Worm (Caenorhabditis elegans): ENCODE measurements around the gene twk-26.

The twk-26 gene

DNA sequence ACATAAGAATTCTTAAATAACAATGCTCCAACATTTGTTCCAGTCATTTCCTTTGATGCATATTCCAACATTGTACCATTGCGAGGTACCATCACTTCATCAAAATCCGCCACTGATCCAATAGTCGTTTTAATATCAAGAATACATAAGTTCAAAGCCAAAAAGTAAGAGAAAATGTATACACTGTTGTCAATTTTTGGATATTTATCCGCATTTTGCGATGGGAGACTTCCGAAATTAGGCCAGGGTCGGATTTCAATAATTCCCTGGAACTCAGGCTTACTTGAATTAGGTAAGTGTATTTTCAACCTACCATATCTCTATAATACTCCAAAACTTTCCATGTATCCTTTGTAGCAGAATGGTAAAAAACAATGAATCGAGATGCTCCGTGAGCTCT, 20.4 kb downstream of the twk-26 start, which contains the start of gene M02F4.2:
Gene M02F4.2, minus strand, starts transcription at position 101 of the 400 bp plus-strand sequence.
- no peak for TF ChIP-seq cog-1 (tag; optimal IDR thresholded peaks at IDR 0.05)
- no peak for TF ChIP-seq klf-2 (GFP tag; conservative IDR thresholded peaks at IDR 0.05)
- TF ChIP-seq ztf-29 (GFP tag; IDR thresholded peaks at IDR 0.05): no peak
- no peak for TF ChIP-seq ref-1 (GFP tag; conservative IDR thresholded peaks at IDR 0.05)
- TF ChIP-seq med-1 (GFP tag; optimal IDR thresholded peaks at IDR 0.05; ENCODE audit: insufficient read depth): no peak
- no peak for TF ChIP-seq T22C8.4 (GFP tag; IDR thresholded peaks at IDR 0.05)
- no peak for TF ChIP-seq ztf-23 (GFP tag; IDR thresholded peaks at IDR 0.05)
- TF ChIP-seq tab-1 (GFP tag; IDR thresholded peaks at IDR 0.05): no peak
- no peak for TF ChIP-seq flt-1 (GFP tag; IDR thresholded peaks at IDR 0.05)

DNA sequence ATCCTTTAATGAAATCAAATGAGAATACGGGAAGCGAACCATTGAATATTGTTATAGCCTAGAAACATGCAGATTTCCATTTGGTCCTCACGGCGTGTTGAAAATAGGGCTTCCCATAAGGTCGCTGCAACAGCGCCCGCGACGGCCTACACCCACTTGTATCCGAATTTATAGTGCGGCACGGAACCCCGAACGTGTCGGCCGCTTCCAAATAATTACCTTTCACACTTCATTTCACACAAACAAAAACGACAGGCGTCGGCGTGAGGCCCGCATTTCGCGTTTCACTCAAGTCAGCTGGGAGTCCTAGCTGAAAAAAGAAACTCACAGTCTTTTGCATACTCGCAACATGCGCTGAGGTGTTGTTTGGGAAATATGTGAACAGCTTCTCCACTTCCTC, 21.1 kb downstream of the twk-26 start:
- TF ChIP-seq med-1 (GFP tag; optimal IDR thresholded peaks at IDR 0.05; ENCODE audit: insufficient read depth): no peak
- no peak for TF ChIP-seq flt-1 (GFP tag; IDR thresholded peaks at IDR 0.05)

DNA sequence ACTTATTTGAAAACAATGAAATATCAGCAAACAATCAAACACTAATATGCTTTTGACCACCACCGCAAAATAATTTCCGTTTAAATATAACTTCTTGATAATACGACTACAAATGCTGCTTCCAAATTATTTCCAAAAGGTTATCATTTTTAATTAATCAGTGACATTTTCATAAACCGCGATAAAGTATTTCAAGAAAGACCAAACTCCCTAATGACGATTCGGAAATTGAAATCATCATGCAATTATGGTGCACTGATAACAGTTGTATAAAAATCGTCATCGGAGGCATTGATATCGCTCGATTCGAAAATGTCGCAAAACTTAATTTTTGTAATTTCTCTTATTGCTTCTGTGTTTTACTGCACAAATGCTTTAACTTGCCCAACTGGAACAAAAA, 23.1 kb downstream of the twk-26 start, which contains the start of gene clec-265:
Gene clec-265, plus strand, starts transcription at position 300 of the 400 bp plus-strand sequence.
- no peak for TF ChIP-seq klf-2 (GFP tag; conservative IDR thresholded peaks at IDR 0.05)
- TF ChIP-seq tab-1 (GFP tag; IDR thresholded peaks at IDR 0.05): no peak
- TF ChIP-seq ref-1 (GFP tag; conservative IDR thresholded peaks at IDR 0.05): no peak
- no peak for TF ChIP-seq cog-1 (tag; optimal IDR thresholded peaks at IDR 0.05)

DNA sequence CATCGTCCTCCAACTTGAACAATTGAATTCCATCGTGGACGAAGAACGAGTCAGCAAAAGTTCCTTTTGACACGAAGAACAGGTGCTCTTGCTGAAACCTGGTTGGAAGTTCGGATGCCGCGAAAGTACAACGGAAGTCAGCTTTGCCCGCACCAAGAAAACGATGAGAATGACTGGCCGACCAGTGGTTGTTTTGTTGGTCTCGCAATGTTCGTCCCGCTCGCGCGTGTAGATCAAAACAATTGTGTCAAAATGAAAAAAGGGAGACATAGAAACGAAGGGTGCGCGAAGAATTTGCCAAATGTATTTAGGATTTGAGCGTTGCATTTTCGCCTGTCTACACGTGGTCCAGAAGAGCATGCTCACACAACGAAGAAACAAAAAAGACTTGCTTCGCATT, 25.6 kb downstream of the twk-26 start, which contains the start of gene M02F4.1:
Gene M02F4.1, minus strand, starts transcription at position 101 of the 400 bp plus-strand sequence.
- TF ChIP-seq cog-1 (tag; optimal IDR thresholded peaks at IDR 0.05): no peak

DNA sequence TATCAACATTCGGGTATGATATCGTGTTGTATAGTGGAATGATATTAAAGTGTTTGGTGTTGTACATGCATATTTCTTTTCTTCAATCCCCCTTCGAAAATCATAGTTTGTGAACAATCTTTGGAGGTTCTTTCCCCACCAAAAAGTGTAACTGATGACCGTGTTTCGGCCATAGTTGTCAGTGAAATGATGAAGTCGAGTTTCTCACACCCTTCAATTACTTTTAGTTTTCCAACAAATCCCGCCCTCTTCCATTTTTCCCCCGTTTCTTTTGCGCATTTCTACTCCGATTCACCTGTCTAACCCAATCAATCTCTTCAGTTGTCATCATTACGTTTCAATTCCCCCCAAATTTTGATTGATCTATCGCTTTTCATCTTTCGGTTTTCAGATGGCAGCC, 29.5 kb downstream of the twk-26 start:
- TF ChIP-seq T22C8.4 (GFP tag; IDR thresholded peaks at IDR 0.05): no peak
- TF ChIP-seq flt-1 (GFP tag; IDR thresholded peaks at IDR 0.05): no peak
- no peak for TF ChIP-seq ztf-23 (GFP tag; IDR thresholded peaks at IDR 0.05)

DNA sequence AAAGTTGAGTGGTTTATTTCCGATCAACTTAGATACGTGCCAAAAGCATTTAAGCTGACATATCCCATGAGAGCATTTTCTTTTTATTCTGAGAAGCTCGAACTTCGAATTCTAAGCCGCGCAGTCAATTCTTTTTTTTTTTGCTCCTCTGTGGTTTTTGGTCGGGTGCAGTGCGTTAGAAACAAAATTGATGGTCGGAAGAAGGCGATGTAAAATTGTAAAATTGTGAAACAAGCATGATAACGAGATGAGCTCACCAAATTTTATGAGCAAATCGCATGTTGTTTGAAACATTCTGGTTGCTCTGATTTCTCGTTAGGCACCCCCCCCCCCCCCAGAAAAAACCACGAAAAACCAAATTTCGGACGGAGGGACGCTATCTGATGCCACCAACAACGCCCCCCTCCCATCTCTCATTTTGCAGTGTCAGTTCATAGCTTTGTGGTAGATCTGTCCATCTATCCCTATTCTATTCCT, 29.9 kb downstream of the twk-26 start, which contains the start of gene aqp-7:
Gene aqp-7, plus strand, starts transcription at position 427 of the 477 bp plus-strand sequence.
- no peak for TF ChIP-seq med-1 (GFP tag; optimal IDR thresholded peaks at IDR 0.05; ENCODE audit: insufficient read depth)
- no peak for TF ChIP-seq ref-1 (GFP tag; conservative IDR thresholded peaks at IDR 0.05)
- no peak for TF ChIP-seq tab-1 (GFP tag; IDR thresholded peaks at IDR 0.05)
- no peak for TF ChIP-seq cog-1 (tag; optimal IDR thresholded peaks at IDR 0.05)
- no peak for TF ChIP-seq ztf-29 (GFP tag; IDR thresholded peaks at IDR 0.05)
- TF ChIP-seq T22C8.4 (GFP tag; IDR thresholded peaks at IDR 0.05): no peak
- no peak for TF ChIP-seq ztf-23 (GFP tag; IDR thresholded peaks at IDR 0.05)
- TF ChIP-seq flt-1 (GFP tag; IDR thresholded peaks at IDR 0.05): no peak
- TF ChIP-seq klf-2 (GFP tag; conservative IDR thresholded peaks at IDR 0.05): no peak

DNA sequence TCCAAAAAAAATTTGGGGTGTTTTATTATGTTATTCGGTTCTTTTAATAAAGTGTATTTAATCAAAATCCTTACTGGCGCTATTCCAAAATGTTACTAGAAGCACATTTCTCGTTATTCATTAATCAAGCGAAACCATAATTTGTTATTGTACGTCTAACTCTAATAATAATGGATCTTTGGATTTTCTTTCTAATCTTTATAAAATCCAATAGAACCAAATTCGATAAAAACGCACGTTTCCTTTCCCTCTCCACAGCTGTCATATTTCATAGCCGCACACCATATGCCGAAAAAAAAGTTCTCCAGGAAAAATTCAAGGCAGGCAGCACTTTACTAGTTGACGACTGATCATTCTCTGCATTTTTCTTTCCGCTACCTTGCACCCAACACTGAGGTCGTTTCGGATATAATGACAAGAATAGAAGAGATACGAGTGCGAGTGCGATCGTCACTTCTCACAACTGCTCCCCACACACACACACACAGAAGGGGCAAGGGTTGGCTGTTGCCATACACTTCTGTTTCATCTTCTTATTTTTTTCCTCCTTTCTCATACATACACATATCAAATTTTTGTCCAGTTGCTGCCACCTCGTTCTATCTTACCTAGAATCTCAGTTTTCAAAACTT, 31.0 kb downstream of the twk-26 start:
- TF ChIP-seq ztf-23 (GFP tag; IDR thresholded peaks at IDR 0.05): no peak
- no peak for TF ChIP-seq flt-1 (GFP tag; IDR thresholded peaks at IDR 0.05)
- TF ChIP-seq ztf-29 (GFP tag; IDR thresholded peaks at IDR 0.05): no peak
- TF ChIP-seq cog-1 (tag; optimal IDR thresholded peaks at IDR 0.05): no peak
- no peak for TF ChIP-seq T22C8.4 (GFP tag; IDR thresholded peaks at IDR 0.05)
- TF ChIP-seq tab-1 (GFP tag; IDR thresholded peaks at IDR 0.05): no peak
- TF ChIP-seq ref-1 (GFP tag; conservative IDR thresholded peaks at IDR 0.05): no peak
- TF ChIP-seq med-1 (GFP tag; optimal IDR thresholded peaks at IDR 0.05; ENCODE audit: insufficient read depth): no peak
- no peak for TF ChIP-seq klf-2 (GFP tag; conservative IDR thresholded peaks at IDR 0.05)

DNA sequence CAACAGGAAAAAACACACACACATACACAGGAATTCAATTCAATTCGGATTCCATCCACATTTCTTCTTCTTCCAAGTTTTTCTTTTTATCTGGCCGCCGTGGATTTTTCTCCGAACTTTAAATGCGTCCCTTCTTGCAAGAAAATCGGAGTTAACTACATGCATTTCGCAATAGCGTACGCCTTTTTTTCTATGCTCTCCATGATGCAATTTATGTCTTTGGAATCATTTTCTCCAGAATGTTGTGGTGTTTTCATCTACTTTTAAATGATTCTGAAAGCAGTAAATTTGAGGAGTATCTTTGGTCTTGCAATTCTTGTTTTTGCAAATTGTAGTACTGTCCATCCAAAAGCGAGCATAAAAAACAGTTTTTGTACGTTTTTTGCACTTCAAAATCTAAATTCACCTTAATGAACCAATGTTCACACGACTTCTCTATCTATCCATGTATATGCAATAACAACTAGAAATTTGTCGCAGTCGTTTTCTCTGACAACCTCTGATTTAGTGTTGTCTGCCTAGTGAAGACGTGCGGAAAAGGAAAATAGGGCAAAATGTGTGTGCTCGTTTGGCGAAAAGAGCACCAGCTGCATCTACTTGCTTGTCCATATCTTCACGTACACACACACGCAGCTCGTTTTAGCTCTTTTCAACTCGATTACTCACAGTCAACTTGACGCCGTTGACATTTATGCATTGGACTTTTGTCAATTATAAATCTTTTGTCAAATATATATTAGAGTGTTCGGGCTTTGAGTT, 32.1 kb downstream of the twk-26 start:
- TF ChIP-seq ref-1 (GFP tag; conservative IDR thresholded peaks at IDR 0.05) (no peak), T22C8.4 (GFP tag; IDR thresholded peaks at IDR 0.05) (no peak), ztf-29 (GFP tag; IDR thresholded peaks at IDR 0.05) (no peak), klf-2 (GFP tag; conservative IDR thresholded peaks at IDR 0.05) (no peak), flt-1 (GFP tag; IDR thresholded peaks at IDR 0.05) (no peak), ztf-23 (GFP tag; IDR thresholded peaks at IDR 0.05) (no peak), cog-1 (tag; optimal IDR thresholded peaks at IDR 0.05) (no peak), med-1 (GFP tag; optimal IDR thresholded peaks at IDR 0.05; ENCODE audit: insufficient read depth) (no peak), tab-1 (GFP tag; IDR thresholded peaks at IDR 0.05) (no peak)

DNA sequence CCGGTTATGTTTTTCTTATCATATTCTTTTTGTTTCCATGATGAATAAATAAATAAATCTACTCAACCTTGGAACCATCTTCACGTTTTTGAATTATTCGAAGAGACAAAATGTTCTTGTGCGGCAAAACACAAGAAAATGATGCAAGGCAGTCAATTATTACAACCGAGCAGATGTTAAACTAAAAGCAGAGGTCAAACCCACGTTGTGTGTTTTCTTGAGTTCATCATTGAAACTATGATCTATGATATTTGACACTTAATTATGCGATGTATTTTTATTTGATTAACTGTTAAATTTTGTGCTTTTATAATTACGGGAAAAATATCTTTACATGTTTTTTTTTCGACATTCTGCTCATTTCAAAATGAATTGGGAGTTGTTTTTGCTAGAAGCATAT, 33.2 kb downstream of the twk-26 start:
- TF ChIP-seq tab-1 (GFP tag; IDR thresholded peaks at IDR 0.05) (no peak), ztf-23 (GFP tag; IDR thresholded peaks at IDR 0.05) (no peak), klf-2 (GFP tag; conservative IDR thresholded peaks at IDR 0.05) (no peak), T22C8.4 (GFP tag; IDR thresholded peaks at IDR 0.05) (no peak), ref-1 (GFP tag; conservative IDR thresholded peaks at IDR 0.05) (no peak), cog-1 (tag; optimal IDR thresholded peaks at IDR 0.05) (no peak), flt-1 (GFP tag; IDR thresholded peaks at IDR 0.05) (no peak), med-1 (GFP tag; optimal IDR thresholded peaks at IDR 0.05; ENCODE audit: insufficient read depth) (no peak), ztf-29 (GFP tag; IDR thresholded peaks at IDR 0.05) (no peak)

DNA sequence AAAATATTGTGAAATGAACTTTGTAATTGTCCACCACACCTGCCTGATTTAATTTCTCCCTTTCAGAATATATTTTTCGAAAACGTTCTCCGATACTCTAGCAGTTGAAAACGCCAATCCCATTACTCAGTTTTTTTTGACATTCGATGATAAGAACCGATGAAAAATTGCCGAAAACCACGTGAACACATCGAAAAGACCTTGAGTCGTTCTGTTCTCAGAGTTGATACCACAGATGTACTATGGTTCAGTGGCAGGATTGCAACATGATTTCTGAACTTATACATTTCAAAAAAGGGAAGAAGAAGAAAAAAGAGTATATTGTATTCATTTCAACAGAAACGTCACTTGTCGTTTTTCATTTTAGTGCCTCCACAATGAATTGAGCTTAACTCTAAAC, 34.6 kb downstream of the twk-26 start:
- no peak for TF ChIP-seq ztf-23 (GFP tag; IDR thresholded peaks at IDR 0.05)
- no peak for TF ChIP-seq ref-1 (GFP tag; conservative IDR thresholded peaks at IDR 0.05)
- no peak for TF ChIP-seq klf-2 (GFP tag; conservative IDR thresholded peaks at IDR 0.05)
- TF ChIP-seq ztf-29 (GFP tag; IDR thresholded peaks at IDR 0.05): no peak
- no peak for TF ChIP-seq tab-1 (GFP tag; IDR thresholded peaks at IDR 0.05)
- TF ChIP-seq T22C8.4 (GFP tag; IDR thresholded peaks at IDR 0.05): no peak
- TF ChIP-seq med-1 (GFP tag; optimal IDR thresholded peaks at IDR 0.05; ENCODE audit: insufficient read depth): no peak
- no peak for TF ChIP-seq cog-1 (tag; optimal IDR thresholded peaks at IDR 0.05)
- TF ChIP-seq flt-1 (GFP tag; IDR thresholded peaks at IDR 0.05): no peak
